Worm (Caenorhabditis elegans): Measurements from ENCODE around the gene B0294.1.

Gene B0294.1

DNA sequence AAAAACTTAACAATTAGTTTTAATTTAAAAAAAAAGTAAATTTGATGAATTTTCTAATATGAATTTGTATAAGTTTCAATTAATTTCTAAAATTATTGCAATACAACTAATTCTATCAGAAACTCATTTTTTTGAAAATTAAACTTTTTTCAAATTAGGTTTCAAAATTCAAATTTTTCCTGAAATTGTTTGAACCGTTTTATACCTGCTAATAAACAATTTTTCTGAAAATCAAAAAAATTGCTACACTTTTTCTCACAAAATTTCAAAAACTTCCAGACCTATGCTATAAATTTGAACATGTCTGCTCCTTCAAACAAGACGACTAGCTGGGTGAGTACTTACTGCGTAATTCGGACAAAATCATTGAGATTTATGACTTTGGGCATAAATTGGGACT, 36.7 kb downstream of the B0294.1 start, which contains the start of gene T26C11.8:
TSS of gene T26C11.8 (plus strand) at position 301 of the 400 bp plus-strand sequence.
- TF ChIP-seq snpc-4 (GFP tag; optimal IDR thresholded peaks at IDR 0.05), result no peak
- no peak for TF ChIP-seq snpc-4 (tag; optimal IDR thresholded peaks at IDR 0.05)
- TF ChIP-seq rpc-1 (optimal IDR thresholded peaks at IDR 0.05), result no peak
- TF ChIP-seq rpc-1 (tag; optimal IDR thresholded peaks at IDR 0.05), result no peak
- no peak for TF ChIP-seq madf-6 (GFP tag; IDR thresholded peaks at IDR 0.05)
- no peak for TF ChIP-seq madf-8 (GFP tag; conservative IDR thresholded peaks at IDR 0.05)
- TF ChIP-seq repo-1 (tag; optimal IDR thresholded peaks at IDR 0.05), result no peak
- no peak for TF ChIP-seq egrh-3 (GFP tag; IDR thresholded peaks at IDR 0.05)
- TF ChIP-seq ztf-18 (tag; optimal IDR thresholded peaks at IDR 0.05), result no peak
- TF ChIP-seq sdz-38 (tag; optimal IDR thresholded peaks at IDR 0.05), result no peak
- no peak for TF ChIP-seq B0019.2 (GFP tag; conservative IDR thresholded peaks at IDR 0.05)
- TF ChIP-seq ceh-58 (GFP tag; IDR thresholded peaks at IDR 0.05), result no peak
- no peak for TF ChIP-seq nhr-80 (tag; optimal IDR thresholded peaks at IDR 0.05)

DNA sequence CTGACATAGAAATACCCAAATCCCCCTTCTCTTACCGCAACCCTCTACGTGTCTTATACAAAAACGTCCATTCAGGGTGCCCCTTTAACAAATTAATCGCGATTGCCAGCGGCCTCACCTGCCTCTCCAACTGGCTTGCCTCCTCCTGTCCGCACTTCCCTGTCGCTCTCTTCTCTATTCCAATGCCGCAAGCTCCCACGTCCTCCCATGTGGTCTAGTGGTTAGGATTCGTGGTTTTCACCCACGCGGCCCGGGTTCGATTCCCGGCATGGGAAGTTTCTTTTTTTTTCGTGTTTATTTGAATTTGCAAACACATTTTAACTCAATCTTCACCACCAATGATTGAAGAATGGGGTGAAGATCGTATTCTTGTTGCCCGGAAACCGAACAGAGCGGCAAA, 38.5 kb downstream of the B0294.1 start:
- TF ChIP-seq attf-5 (GFP tag; optimal IDR thresholded peaks at IDR 0.05), result peak; percentile 43
- TF ChIP-seq F49E8.2 (tag; optimal IDR thresholded peaks at IDR 0.05; ENCODE audit: insufficient read depth), result no peak
- TF ChIP-seq ets-4 (GFP tag; optimal IDR thresholded peaks at IDR 0.05), result no peak
- no peak for TF ChIP-seq lin-40 (tag; optimal IDR thresholded peaks at IDR 0.05)
- TF ChIP-seq mel-28 (tag; optimal IDR thresholded peaks at IDR 0.05; ENCODE audit: borderline replicate concordance), result peak; percentile 53
- TF ChIP-seq mxl-1 (tag; optimal IDR thresholded peaks at IDR 0.05), result peak; percentile 67
- TF ChIP-seq D2030.7 (GFP tag; IDR thresholded peaks at IDR 0.05), result peak; percentile 67; the same call in 1 of the 2 replicates
- TF ChIP-seq unc-62 (GFP tag; optimal IDR thresholded peaks at IDR 0.05), result no peak
- TF ChIP-seq mcd-1 (GFP tag; IDR thresholded peaks at IDR 0.05), result peak; percentile 60
- TF ChIP-seq K12H6.12 (tag; optimal IDR thresholded peaks at IDR 0.05), result peak; percentile 4
- peak; percentile 82 for TF ChIP-seq zfh-2 (GFP tag; conservative IDR thresholded peaks at IDR 0.05)
- TF ChIP-seq tbx-9 (tag; optimal IDR thresholded peaks at IDR 0.05; ENCODE audit: borderline replicate concordance), result peak; percentile 9
- peak; percentile 43 for TF ChIP-seq mes-4 (tag; optimal IDR thresholded peaks at IDR 0.05)
- TF ChIP-seq akir-1 (GFP tag; optimal IDR thresholded peaks at IDR 0.05), result no peak
- peak; percentile 74 for TF ChIP-seq K11D2.4 (GFP tag; IDR thresholded peaks at IDR 0.05)
- no peak for TF ChIP-seq dpl-1 (GFP tag; optimal IDR thresholded peaks at IDR 0.05)
- no peak for TF ChIP-seq efl-1 (GFP tag; optimal IDR thresholded peaks at IDR 0.05)
- TF ChIP-seq ceh-79 (tag; optimal IDR thresholded peaks at IDR 0.05), result no peak
- peak; percentile 24 for TF ChIP-seq snpc-1.3 (tag; optimal IDR thresholded peaks at IDR 0.05; ENCODE audit: insufficient read depth)
- no peak for TF ChIP-seq hmg-20 (GFP tag; IDR thresholded peaks at IDR 0.05)
- TF ChIP-seq sptf-2 (GFP tag; optimal IDR thresholded peaks at IDR 0.05), result no peak
- peak; percentile 23 for TF ChIP-seq snpc-1.1 (tag; optimal IDR thresholded peaks at IDR 0.05; ENCODE audit: insufficient read depth)
- TF ChIP-seq ztf-6 (GFP tag; IDR thresholded peaks at IDR 0.05), result no peak
- TF ChIP-seq ztf-28 (GFP tag; IDR thresholded peaks at IDR 0.05), result 0 out of 2 replicates have a peak, but pooled peaks have one; percentile 30
- no peak for TF ChIP-seq ama-1 (optimal IDR thresholded peaks at IDR 0.05)
- peak in 1 of 2 experiments; percentile 82 for TF ChIP-seq ama-1 (GFP tag; optimal IDR thresholded peaks at IDR 0.05)
- no peak for TF ChIP-seq ztf-25 (GFP tag; IDR thresholded peaks at IDR 0.05)
- TF ChIP-seq B0019.2 (GFP tag; conservative IDR thresholded peaks at IDR 0.05), result no peak
- TF ChIP-seq lsl-1 (GFP tag; optimal IDR thresholded peaks at IDR 0.05), result no peak
- TF ChIP-seq lin-26 (GFP tag; IDR thresholded peaks at IDR 0.05), result peak; percentile 82; the same call in 1 of the 2 replicates
- TF ChIP-seq fkh-3 (tag; optimal IDR thresholded peaks at IDR 0.05), result no peak
- TF ChIP-seq egl-44 (GFP tag; IDR thresholded peaks at IDR 0.05), result no peak
- peak; percentile 95 for TF ChIP-seq tbp1 (GFP tag; optimal IDR thresholded peaks at IDR 0.05)
- TF ChIP-seq ceh-91 (GFP tag; IDR thresholded peaks at IDR 0.05), result no peak
- TF ChIP-seq F52B5.7 (tag; optimal IDR thresholded peaks at IDR 0.05), result peak; percentile 32
- TF ChIP-seq rpc-1 (optimal IDR thresholded peaks at IDR 0.05), result peak; percentile 63
- peak; percentile 79 for TF ChIP-seq rpc-1 (tag; optimal IDR thresholded peaks at IDR 0.05)
- no peak for TF ChIP-seq F57A8.1 (GFP tag; optimal IDR thresholded peaks at IDR 0.05)
- TF ChIP-seq ZK185.1 (tag; optimal IDR thresholded peaks at IDR 0.05; ENCODE audit: poor library complexity, severe bottlenecking), result no peak

Data from whole organism, young adult.